Fruit fly (Drosophila melanogaster): ENCODE data around the gene CycT.

CycT gene

DNA sequence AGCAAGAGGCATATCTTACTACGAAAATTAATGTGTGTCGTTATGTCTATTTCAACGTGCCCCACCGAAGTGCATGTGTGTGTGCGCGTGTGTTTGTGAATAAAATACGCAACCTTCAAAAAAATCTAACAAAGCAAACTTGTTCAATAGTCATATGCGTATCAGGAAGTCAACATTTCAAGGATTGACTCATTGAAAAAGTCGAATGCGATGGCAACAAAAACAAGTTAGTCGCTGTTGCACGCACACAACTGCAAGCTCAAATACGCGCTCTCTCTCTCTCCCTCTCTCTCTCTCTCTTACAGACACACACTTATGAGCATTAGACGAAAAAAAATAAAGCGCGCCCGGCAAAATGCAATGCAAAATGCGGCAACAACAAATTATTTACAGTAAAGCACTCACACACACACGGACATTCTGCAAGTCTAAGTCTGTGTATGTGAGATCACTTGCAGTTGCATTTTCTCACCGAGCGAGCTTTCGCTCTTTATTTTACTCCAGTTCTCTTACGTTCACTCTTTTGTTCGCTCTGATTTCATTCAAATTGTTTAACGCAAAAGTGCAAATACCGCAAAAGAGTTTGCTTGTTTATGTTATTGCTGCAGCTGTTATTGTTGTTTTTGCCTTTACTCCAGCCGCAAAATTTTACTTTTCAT lies 49.2 kb upstream of the CycT start (continued):
- peak in 1 of 2 experiments; percentile 98 for TF ChIP-seq Eip74EF (GFP tag; optimal IDR thresholded peaks at IDR 0.05)

- peak; percentile 44; the same call in 1 of the 3 replicates for TF ChIP-seq Aef1 (GFP tag; IDR thresholded peaks at IDR 0.05)
- TF ChIP-seq crol (GFP tag; IDR thresholded peaks at IDR 0.05) = peak; percentile 53; the same call in 1 of the 2 replicates
- TF ChIP-seq Dek (tag; optimal IDR thresholded peaks at IDR 0.05) = no peak
- TF ChIP-seq CG10274 (GFP tag; optimal IDR thresholded peaks at IDR 0.05) = peak; percentile 21
- no peak for TF ChIP-seq corto (GFP tag; optimal IDR thresholded peaks at IDR 0.05)
- TF ChIP-seq dati (GFP tag; IDR thresholded peaks at IDR 0.05) = 0 out of 2 replicates have a peak, but pooled peaks have one; percentile 22
- TF ChIP-seq CG4360 (GFP tag; IDR thresholded peaks at IDR 0.05) = peak; percentile 14; the same call in 1 of the 2 replicates
- no peak for TF ChIP-seq CG1602 (GFP tag; optimal IDR thresholded peaks at IDR 0.05)
- 0 out of 2 replicates have a peak, but pooled peaks have one; percentile 13 for TF ChIP-seq CG3847 (GFP tag; IDR thresholded peaks at IDR 0.05)
- TF ChIP-seq Med (GFP tag) = peak; percentile 11
- peak; percentile 11 for TF ChIP-seq CG17385 (GFP tag; optimal IDR thresholded peaks at IDR 0.05)
- peak; percentile 92 for TF ChIP-seq ftz-f1 (GFP tag; optimal IDR thresholded peaks at IDR 0.05)
- peak; percentile 49 for TF ChIP-seq CG15269 (tag; optimal IDR thresholded peaks at IDR 0.05)
- TF ChIP-seq Atf6 (GFP tag; IDR thresholded peaks at IDR 0.05) = 0 out of 2 replicates have a peak, but pooled peaks have one; percentile 13
- peak; percentile 84; the same call in 3 of the 4 replicates for TF ChIP-seq chinmo (GFP tag; IDR thresholded peaks at IDR 0.05; ENCODE audit: partially characterized antibody)
- TF ChIP-seq rib (GFP tag; IDR thresholded peaks at IDR 0.05) = 0 out of 2 replicates have a peak, but pooled peaks have one; percentile 13
Observed at dm6 chr3L:17604891-17605290, 47.3 kb upstream of the CycT start.

- TF ChIP-seq CG14014 (GFP tag; IDR thresholded peaks at IDR 0.05) (no peak), Med (GFP tag) (peak; percentile 61), CG11504 (tag; optimal IDR thresholded peaks at IDR 0.05) (peak; percentile 49), CG16813 (GFP tag; IDR thresholded peaks at IDR 0.05; ENCODE audit: partially characterized antibody) (no peak), ftz-f1 (GFP tag; optimal IDR thresholded peaks at IDR 0.05) (peak; percentile 24), Spps (tag; optimal IDR thresholded peaks at IDR 0.05) (no peak), lola (GFP tag; optimal IDR thresholded peaks at IDR 0.05) (no peak), Fer2 (tag; optimal IDR thresholded peaks at IDR 0.05) (no peak), chinmo (GFP tag; IDR thresholded peaks at IDR 0.05; ENCODE audit: partially characterized antibody) (peak; percentile 96), Drgx (GFP tag; IDR thresholded peaks at IDR 0.05) (peak; percentile 75), cg (GFP tag; optimal IDR thresholded peaks at IDR 0.05) (peak; percentile 56), CG6813 (GFP tag; optimal IDR thresholded peaks at IDR 0.05) (no peak), nau (GFP tag; optimal IDR thresholded peaks at IDR 0.05) (no peak), ci (GFP tag; IDR thresholded peaks at IDR 0.05) (no peak), CG2120 (GFP tag; optimal IDR thresholded peaks at IDR 0.05) (peak; percentile 15), CG7839 (tag; optimal IDR thresholded peaks at IDR 0.05) (peak; percentile 29), Sox102F (GFP tag; optimal IDR thresholded peaks at IDR 0.05) (peak; percentile 5), pita (GFP tag; optimal IDR thresholded peaks at IDR 0.05) (no peak), fd96Cb (tag; optimal IDR thresholded peaks at IDR 0.05) (no peak), pnt (GFP tag; optimal IDR thresholded peaks at IDR 0.05) (no peak), Eip74EF (GFP tag; optimal IDR thresholded peaks at IDR 0.05) (peak in 1 of 2 experiments; percentile 39), CG30403 (GFP tag; optimal IDR thresholded peaks at IDR 0.05) (peak; percentile 16), bcd (GFP tag; optimal IDR thresholded peaks at IDR 0.05) (peak; percentile 6), Ets65A (GFP tag) (peak; percentile 38), CG2678 (tag; optimal IDR thresholded peaks at IDR 0.05) (peak; percentile 35), CG14710 (tag; optimal IDR thresholded peaks at IDR 0.05) (no peak), CG6683 (GFP tag; optimal IDR thresholded peaks at IDR 0.05) (no peak), Blimp-1 (GFP tag; optimal IDR thresholded peaks at IDR 0.05) (peak; percentile 2), CoRest (tag; optimal IDR thresholded peaks at IDR 0.05) (peak; percentile 0)
Observed at dm6 chr3L:17603528-17604414, 46.2 kb upstream of the CycT start.
